Fruit fly (Drosophila melanogaster) whole organism: ENCODE measurements around the gene mRpL17.

Experiments used
- CG8478 ChIP-seq: fragments of >200 bp; optimal IDR thresholded peaks from 2 replicates; lab custom pipeline; 2018; ENCODE audit warnings: inconsistent platforms
- Dll ChIP-seq: fragments of >200 bp; optimal IDR thresholded peaks from 2 replicates; lab custom pipeline; 2017
- EcR ChIP-seq, 2 experiments: fragments of >200 bp; optimal IDR thresholded peaks; 2 replicates each; lab custom pipeline; 2017; ENCODE audit warnings: missing biosample characterization in 2 of 2, missing genetic modification characterization in 2 of 2, missing genetic modification reagents in 2 of 2
- pan ChIP-seq: fragments of >200 bp; optimal IDR thresholded peaks from 2 replicates; lab custom pipeline; 2017
- usp ChIP-seq: fragments of >200 bp; optimal IDR thresholded peaks from 2 replicates; lab custom pipeline; 2017; ENCODE audit warnings: missing biosample characterization, missing genetic modification characterization, mixed read lengths

- TF ChIP-seq EcR (GFP tag; optimal IDR thresholded peaks at IDR 0.05; lab: Kevin White, UChicago): no peak
- no peak for TF ChIP-seq usp (GFP tag; lab: Kevin White, UChicago)
- no peak for TF ChIP-seq Dll (lab: Kevin White, UChicago)
- no peak for TF ChIP-seq CG8478 (lab: Kevin White, UChicago)
- TF ChIP-seq pan (lab: Kevin White, UChicago): no peak
Measured at dm6 chr3L:223019-223902, 41.3 kb upstream of the mRpL17 start, which contains the start of the genes pyx and CG33229.
